Worm (Caenorhabditis elegans): ENCODE measurements around the gene clec-4.

clec-4 gene

DNA sequence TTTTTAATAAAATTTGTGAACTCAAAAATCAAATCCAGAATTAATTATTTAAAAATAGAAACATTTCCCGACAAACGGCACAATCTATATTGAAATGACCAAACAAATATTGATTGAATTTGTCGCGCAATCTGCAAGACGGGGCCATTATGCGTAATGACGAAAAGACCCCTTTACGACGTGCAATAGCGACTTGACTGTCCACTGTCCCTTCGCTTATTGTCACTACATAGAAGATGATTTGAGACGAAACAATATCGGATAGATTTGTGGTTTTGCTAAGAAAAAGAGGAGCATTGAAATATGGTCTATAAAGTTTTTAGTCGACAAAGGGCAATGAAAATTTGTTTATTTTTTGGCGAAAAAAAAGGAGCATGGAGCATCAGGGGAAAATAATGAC lies 30.0 kb downstream of the clec-4 start:
- TF ChIP-seq aptf-2 (GFP tag; conservative IDR thresholded peaks at IDR 0.05) (no peak), B0261.1 (tag; optimal IDR thresholded peaks at IDR 0.05) (no peak), sdz-38 (tag; optimal IDR thresholded peaks at IDR 0.05) (no peak), athp-1 (tag; optimal IDR thresholded peaks at IDR 0.05) (no peak), hsf-1 (GFP tag; IDR thresholded peaks at IDR 0.05) (no peak), ztf-28 (GFP tag; IDR thresholded peaks at IDR 0.05) (no peak), dox-1 (GFP tag; IDR thresholded peaks at IDR 0.05) (no peak)

DNA sequence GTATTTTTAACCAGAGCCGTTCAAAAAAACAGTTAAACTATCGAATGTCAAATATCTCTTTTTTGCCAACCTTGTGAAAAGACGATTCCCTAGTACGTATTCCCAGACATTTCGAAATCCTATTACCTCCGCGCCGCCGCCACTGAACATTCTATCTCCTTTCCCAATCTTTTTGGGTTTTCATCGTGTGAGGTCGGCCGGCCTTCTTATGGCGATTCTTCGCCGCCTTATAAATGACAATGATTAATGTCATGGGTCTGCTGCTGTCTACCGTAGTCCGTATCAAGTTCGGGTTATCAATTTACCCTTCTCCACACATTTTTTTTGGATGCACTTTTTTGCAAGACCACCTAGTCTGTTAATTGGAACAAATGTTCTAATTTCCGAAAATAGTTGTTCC lies 31.3 kb downstream of the clec-4 start:
- no peak for TF ChIP-seq hlh-12 (tag; optimal IDR thresholded peaks at IDR 0.05)
- TF ChIP-seq him-1 (tag; optimal IDR thresholded peaks at IDR 0.05): no peak
- TF ChIP-seq athp-1 (tag; optimal IDR thresholded peaks at IDR 0.05): no peak
- no peak for TF ChIP-seq Y53G8AR.9 (GFP tag; conservative IDR thresholded peaks at IDR 0.05)
- TF ChIP-seq somi-1 (GFP tag; optimal IDR thresholded peaks at IDR 0.05): no peak
- TF ChIP-seq Y67H2A.10 (GFP tag; conservative IDR thresholded peaks at IDR 0.05): no peak
- TF ChIP-seq Y79H2A.3 (GFP tag; conservative IDR thresholded peaks at IDR 0.05): no peak
- no peak for TF ChIP-seq dox-1 (GFP tag; IDR thresholded peaks at IDR 0.05)
- no peak for TF ChIP-seq ceh-27 (GFP tag; optimal IDR thresholded peaks at IDR 0.05)
- no peak for TF ChIP-seq hsf-1 (GFP tag; IDR thresholded peaks at IDR 0.05)
- TF ChIP-seq madf-10 (tag; optimal IDR thresholded peaks at IDR 0.05): no peak
- TF ChIP-seq akir-1 (GFP tag; optimal IDR thresholded peaks at IDR 0.05): no peak
- no peak for TF ChIP-seq egrh-3 (GFP tag; IDR thresholded peaks at IDR 0.05)
- TF ChIP-seq B0261.1 (tag; optimal IDR thresholded peaks at IDR 0.05): no peak
- no peak for TF ChIP-seq mes-4 (tag; optimal IDR thresholded peaks at IDR 0.05)
- TF ChIP-seq ama-1 (optimal IDR thresholded peaks at IDR 0.05): no peak
- TF ChIP-seq ama-1 (GFP tag; optimal IDR thresholded peaks at IDR 0.05): no peak
- no peak for TF ChIP-seq lir-1 (GFP tag; conservative IDR thresholded peaks at IDR 0.05)

- TF ChIP-seq ceh-40 (GFP tag; IDR thresholded peaks at IDR 0.05) (no peak), snpc-3.4 (tag; optimal IDR thresholded peaks at IDR 0.05) (no peak), xnd-1 (tag; optimal IDR thresholded peaks at IDR 0.05) (no peak), attf-5 (GFP tag; optimal IDR thresholded peaks at IDR 0.05) (no peak), somi-1 (GFP tag; optimal IDR thresholded peaks at IDR 0.05) (no peak), nhr-120 (GFP tag; IDR thresholded peaks at IDR 0.05) (no peak), hlh-26 (GFP tag; conservative IDR thresholded peaks at IDR 0.05) (no peak), unc-62 (GFP tag; optimal IDR thresholded peaks at IDR 0.05) (no peak), T07F8.4 (tag; optimal IDR thresholded peaks at IDR 0.05) (no peak), ZK185.1 (tag; optimal IDR thresholded peaks at IDR 0.05; ENCODE audit: poor library complexity, severe bottlenecking) (no peak), ceh-79 (tag; optimal IDR thresholded peaks at IDR 0.05) (no peak), mcd-1 (GFP tag; IDR thresholded peaks at IDR 0.05) (no peak), nhr-90 (tag; optimal IDR thresholded peaks at IDR 0.05) (no peak), Y53G8AR.9 (GFP tag; conservative IDR thresholded peaks at IDR 0.05) (no peak), hmg-1.2 (GFP tag; IDR thresholded peaks at IDR 0.05) (no peak)
These were observed 33.4 kb downstream of the clec-4 start, which contains the start of gene F49C5.16 for ce11 chrII:12547547-12547946. F49C5.16 (plus strand) TSS chrII:12547847.

DNA sequence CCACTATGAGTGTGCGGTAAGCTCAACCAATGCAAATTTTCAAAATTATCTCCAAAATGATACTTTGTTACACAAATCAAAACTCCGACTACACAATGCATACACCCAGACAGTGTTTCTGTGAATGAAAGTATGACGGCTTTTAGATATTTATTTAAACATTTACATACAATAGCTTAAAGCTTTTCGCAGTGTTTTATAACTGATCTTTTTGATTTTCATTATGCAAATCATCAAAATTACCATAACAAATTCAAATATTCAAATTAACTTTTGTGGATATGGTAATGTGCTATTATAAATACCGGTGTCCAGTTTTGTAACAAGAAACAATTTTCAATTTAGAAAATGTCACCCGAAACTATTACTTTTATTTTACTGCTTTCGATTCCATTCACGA lies 34.5 kb downstream of the clec-4 start, which contains the start of the genes F49C5.5 and F49C5.10:
Gene F49C5.5 (minus strand): TSS at position 101 of the 400 bp plus-strand sequence.
Gene F49C5.10 (plus strand): TSS at position 344 of the 400 bp plus-strand sequence.
- no peak for TF ChIP-seq hlh-26 (GFP tag; conservative IDR thresholded peaks at IDR 0.05)
- TF ChIP-seq cebp-2 (GFP tag; IDR thresholded peaks at IDR 0.05): no peak
- TF ChIP-seq ceh-91 (GFP tag; IDR thresholded peaks at IDR 0.05): no peak

All from whole organism, young adult.